Fruit fly (Drosophila melanogaster) whole organism: ENCODE measurements around the gene Art8.

Experiments
- CG8478 ChIP-seq: fragments of >200 bp; optimal IDR thresholded peaks from 2 replicates; lab custom pipeline; 2018; ENCODE audit warnings: inconsistent platforms
- Dll ChIP-seq: fragments of >200 bp; optimal IDR thresholded peaks from 2 replicates; lab custom pipeline; 2017
- EcR ChIP-seq, 2 experiments: fragments of >200 bp; optimal IDR thresholded peaks; 2 replicates each; lab custom pipeline; 2017; ENCODE audit warnings: missing biosample characterization in 2 of 2, missing genetic modification characterization in 2 of 2, missing genetic modification reagents in 2 of 2
- pan ChIP-seq: fragments of >200 bp; optimal IDR thresholded peaks from 2 replicates; lab custom pipeline; 2017
- psq ChIP-seq: fragments of >200 bp; optimal IDR thresholded peaks from 2 replicates; lab custom pipeline; 2017
- usp ChIP-seq: fragments of >200 bp; optimal IDR thresholded peaks from 2 replicates; lab custom pipeline; 2017; ENCODE audit warnings: missing biosample characterization, missing genetic modification characterization, mixed read lengths

Art8 gene

dm6 chr2L:11023875-11024274 lies 13.0 kb upstream of the Art8 start:
- TF ChIP-seq CG8478 (lab: Kevin White, UChicago) = no peak
- TF ChIP-seq EcR (GFP tag; optimal IDR thresholded peaks at IDR 0.05; lab: Kevin White, UChicago) = no peak
- no peak for TF ChIP-seq psq (lab: Kevin White, UChicago)
- no peak for TF ChIP-seq Dll (lab: Kevin White, UChicago)
- TF ChIP-seq pan (lab: Kevin White, UChicago) = no peak
- TF ChIP-seq usp (GFP tag; lab: Kevin White, UChicago) = no peak

dm6 chr2L:11022804-11023203 lies 11.9 kb upstream of the Art8 start:
- TF ChIP-seq Dll (lab: Kevin White, UChicago) (no peak), pan (lab: Kevin White, UChicago) (no peak), usp (GFP tag; lab: Kevin White, UChicago) (no peak), EcR (GFP tag; optimal IDR thresholded peaks at IDR 0.05; lab: Kevin White, UChicago) (no peak), CG8478 (lab: Kevin White, UChicago) (no peak), psq (lab: Kevin White, UChicago) (no peak)

- peak; percentile 78 for TF ChIP-seq pan (lab: Kevin White, UChicago)
- TF ChIP-seq psq (lab: Kevin White, UChicago) = no peak
Observed at dm6 chr2L:11021606-11022005, 10.7 kb upstream of the Art8 start.

dm6 chr2L:11016695-11017094 lies 5.8 kb upstream of the Art8 start, which contains the start of gene CG14913:
CG14913 (plus strand) TSS chr2L:11016995.
- TF ChIP-seq usp (GFP tag; lab: Kevin White, UChicago) (no peak), pan (lab: Kevin White, UChicago) (no peak), Dll (lab: Kevin White, UChicago) (no peak), EcR (GFP tag; optimal IDR thresholded peaks at IDR 0.05; lab: Kevin White, UChicago) (no peak), CG8478 (lab: Kevin White, UChicago) (no peak), psq (lab: Kevin White, UChicago) (no peak)

- TF ChIP-seq usp (GFP tag; lab: Kevin White, UChicago) (no peak), Dll (lab: Kevin White, UChicago) (no peak), CG8478 (lab: Kevin White, UChicago) (no peak), EcR (GFP tag; optimal IDR thresholded peaks at IDR 0.05; lab: Kevin White, UChicago) (no peak), psq (lab: Kevin White, UChicago) (no peak), pan (lab: Kevin White, UChicago) (no peak)
Observed at dm6 chr2L:11015320-11015719, 4.4 kb upstream of the Art8 start, which contains the start of gene Acp32CD. Acp32CD (plus strand) TSS chr2L:11015620.

dm6 chr2L:11014671-11015070 lies 3.8 kb upstream of the Art8 start:
- TF ChIP-seq Dll (lab: Kevin White, UChicago) (no peak), EcR (GFP tag; optimal IDR thresholded peaks at IDR 0.05; lab: Kevin White, UChicago) (no peak), usp (GFP tag; lab: Kevin White, UChicago) (no peak), psq (lab: Kevin White, UChicago) (no peak)

- TF ChIP-seq psq (lab: Kevin White, UChicago) = no peak
Observed at dm6 chr2L:11014018-11014611, 3.2 kb upstream of the Art8 start.

- TF ChIP-seq pan (lab: Kevin White, UChicago) (no peak), psq (lab: Kevin White, UChicago) (no peak), EcR (GFP tag; optimal IDR thresholded peaks at IDR 0.05; lab: Kevin White, UChicago) (no peak), usp (GFP tag; lab: Kevin White, UChicago) (no peak), Dll (lab: Kevin White, UChicago) (no peak), CG8478 (lab: Kevin White, UChicago) (no peak)
Observed at dm6 chr2L:11004674-11005045, 6.2 kb downstream of the Art8 start, which contains the start of gene Nup154. Nup154 (plus strand) TSS chr2L:11004820.

dm6 chr2L:11003925-11004673 lies 6.8 kb downstream of the Art8 start, which contains the start of gene RpL9:
RpL9 (minus strand) TSS chr2L:11004189.
- TF ChIP-seq Dll (lab: Kevin White, UChicago) (no peak), usp (GFP tag; lab: Kevin White, UChicago) (no peak), pan (lab: Kevin White, UChicago) (no peak)

- TF ChIP-seq usp (GFP tag; lab: Kevin White, UChicago) (no peak), Dll (lab: Kevin White, UChicago) (no peak), pan (lab: Kevin White, UChicago) (no peak), CG8478 (lab: Kevin White, UChicago) (no peak), psq (lab: Kevin White, UChicago) (no peak), EcR (GFP tag; optimal IDR thresholded peaks at IDR 0.05; lab: Kevin White, UChicago) (no peak)
Observed at dm6 chr2L:11001376-11002122, 9.3 kb downstream of the Art8 start, which contains the start of the genes aub and lectin-33A. aub (minus strand) TSS chr2L:11001476. lectin-33A (plus strand) TSS chr2L:11002072.

dm6 chr2L:10989162-10989561 lies 21.7 kb downstream of the Art8 start, which contains the start of gene TTLL4A:
TTLL4A (plus strand) TSS chr2L:10989401.
- TF ChIP-seq CG8478 (lab: Kevin White, UChicago) = no peak
